Worm (Caenorhabditis elegans): Measurements from ENCODE around the gene F58G1.8.

- TF ChIP-seq W03F9.2 (tag; optimal IDR thresholded peaks at IDR 0.05): peak; percentile 80
- TF ChIP-seq him-1 (tag; optimal IDR thresholded peaks at IDR 0.05): peak; percentile 82
- peak; percentile 85 for TF ChIP-seq dao-5 (tag; optimal IDR thresholded peaks at IDR 0.05)
Measured at ce11 chrII:12944587-12945126, 19.2 kb upstream of the F58G1.8 start.
